Worm (Caenorhabditis elegans) whole organism, young adult: ENCODE data around the gene C26B9.6.

ENCODE experiments used
- B0019.2 ChIP-seq: fragments of 200-800 bp; sonication (Bioruptor generic); conservative IDR thresholded peaks from 2 replicates; pipeline ENCODE4 v1.3.6; 2022; ENCODE audit warnings: missing genetic modification reagents, missing genetic modification characterization, missing compliant biosample characterization
- B0035.1 ChIP-seq: sonication (generic microtip); optimal IDR thresholded peaks from 2 replicates; lab custom pipeline; 2016; ENCODE audit warnings: missing genetic modification characterization, mild to moderate bottlenecking, missing compliant biosample characterization, missing genotype, missing genetic modification reagents
- F39B2.1 ChIP-seq: fragments of 200-800 bp; sonication (Bioruptor generic); IDR thresholded peaks from 2 replicates; pipeline ENCODE4 v1.3.6; 2022; ENCODE audit warnings: missing genetic modification reagents, missing genetic modification characterization, missing compliant biosample characterization
- F49E8.2 ChIP-seq: sonication (generic microtip); optimal IDR thresholded peaks from 3 replicates; lab custom pipeline; 2017; ENCODE audit warnings: missing genetic modification characterization, mild to moderate bottlenecking, missing compliant biosample characterization, antibody characterized with exemption, moderate library complexity; ENCODE audit not compliant: insufficient read depth
- F57C9.4 ChIP-seq: sonication (generic microtip); optimal IDR thresholded peaks from 2 replicates; lab custom pipeline; 2017; ENCODE audit warnings: mild to moderate bottlenecking, missing genetic modification characterization, missing compliant biosample characterization
- Y79H2A.3 ChIP-seq: fragments of 200-800 bp; sonication (Bioruptor generic); conservative IDR thresholded peaks from 2 replicates; pipeline ENCODE4 v1.3.6; 2022; ENCODE audit warnings: missing genetic modification reagents, missing genetic modification characterization, missing compliant biosample characterization
- Y95B8A.8 ChIP-seq: fragments of 200-800 bp; sonication (Bioruptor generic); IDR thresholded peaks from 2 replicates; pipeline ENCODE4 v1.3.6; 2022; ENCODE audit warnings: missing genetic modification reagents, missing genetic modification characterization, missing compliant biosample characterization
- ZK185.1 ChIP-seq: sonication (generic microtip); optimal IDR thresholded peaks from 2 replicates; lab custom pipeline; 2016; ENCODE audit warnings: mild to moderate bottlenecking, missing genetic modification characterization, missing compliant biosample characterization; ENCODE audit not compliant: poor library complexity, severe bottlenecking
- athp-1 ChIP-seq: sonication (generic microtip); optimal IDR thresholded peaks from 2 replicates; lab custom pipeline; 2017; ENCODE audit warnings: mild to moderate bottlenecking, missing genetic modification characterization, missing compliant biosample characterization
- attf-3 ChIP-seq: fragments of 200-800 bp; sonication (Bioruptor generic); conservative IDR thresholded peaks from 2 replicates; pipeline ENCODE4 v1.3.6; 2022; ENCODE audit warnings: missing genetic modification reagents, missing genetic modification characterization, missing compliant biosample characterization
- attf-5 ChIP-seq: fragments of 200-800 bp; sonication (Bioruptor generic); optimal IDR thresholded peaks from 2 replicates; lab custom pipeline; 2018; ENCODE audit warnings: mild to moderate bottlenecking, missing genetic modification characterization, missing compliant biosample characterization
- attf-6 ChIP-seq: fragments of 200-800 bp; sonication (Bioruptor generic); IDR thresholded peaks from 2 replicates; pipeline ENCODE4 v1.3.6; 2022; ENCODE audit warnings: missing genetic modification reagents, missing genetic modification characterization, missing compliant biosample characterization
- bed-1 ChIP-seq: fragments of 200-800 bp; sonication (Bioruptor generic); IDR thresholded peaks from 2 replicates; pipeline ENCODE4 v1.3.6; 2022; ENCODE audit warnings: missing genetic modification reagents, missing genetic modification characterization, missing compliant biosample characterization
- cebp-1 ChIP-seq, 2 experiments: fragments of 200-800 bp in 1 of 2; sonication (Bioruptor generic) in 1 of 2; sonication (generic microtip) in 1 of 2; IDR thresholded peaks in 1 of 2; optimal IDR thresholded peaks in 1 of 2; 2 replicates each; pipeline versions ENCODE4 v1.3.6 to Lab custom; 2017 to 2022; ENCODE audit warnings: missing compliant biosample characterization in 2 of 2, missing genetic modification characterization in 2 of 2, mild to moderate bottlenecking in 1 of 2, missing genetic modification reagents in 1 of 2, moderate library complexity in 1 of 2
- ceh-27 ChIP-seq: fragments of 200-800 bp; sonication (Bioruptor generic); optimal IDR thresholded peaks from 2 replicates; lab custom pipeline; 2018; ENCODE audit warnings: mild to moderate bottlenecking, missing genetic modification characterization, moderate library complexity, missing compliant biosample characterization
- dpl-1 ChIP-seq: fragments of 150-350 bp; optimal IDR thresholded peaks from 2 replicates; lab custom pipeline; 2014; ENCODE audit warnings: missing biosample characterization, missing genetic modification reagents, missing genetic modification characterization
- efl-1 ChIP-seq: fragments of 150-350 bp; optimal IDR thresholded peaks from 2 replicates; lab custom pipeline; 2014; ENCODE audit warnings: missing biosample characterization, missing genetic modification reagents, missing genetic modification characterization
- egrh-3 ChIP-seq: fragments of 200-800 bp; sonication (Bioruptor generic); IDR thresholded peaks from 2 replicates; pipeline ENCODE4 v1.3.6; 2022; ENCODE audit warnings: missing genetic modification reagents, missing genetic modification characterization, missing compliant biosample characterization
- ekl-4 ChIP-seq: fragments of 200-800 bp; sonication (Bioruptor generic); IDR thresholded peaks from 2 replicates; pipeline ENCODE4 v1.3.6; 2022; ENCODE audit warnings: missing genetic modification reagents, missing genetic modification characterization, missing compliant biosample characterization
- fkh-3 ChIP-seq: sonication (generic microtip); optimal IDR thresholded peaks from 2 replicates; lab custom pipeline; 2016; ENCODE audit warnings: mild to moderate bottlenecking, missing genetic modification characterization, missing compliant biosample characterization
- hmg-1.2 ChIP-seq: fragments of 200-800 bp; sonication (Bioruptor generic); IDR thresholded peaks from 2 replicates; pipeline ENCODE4 v1.3.6; 2022; ENCODE audit warnings: missing genetic modification reagents, missing genetic modification characterization, missing compliant biosample characterization
- hmg-20 ChIP-seq: fragments of 200-800 bp; sonication (Bioruptor generic); IDR thresholded peaks from 2 replicates; pipeline ENCODE4 v1.3.6; 2022; ENCODE audit warnings: missing genetic modification reagents, missing genetic modification characterization, missing compliant biosample characterization
- lin-40 ChIP-seq: sonication (generic microtip); optimal IDR thresholded peaks from 2 replicates; lab custom pipeline; 2016; ENCODE audit warnings: missing genetic modification characterization, mild to moderate bottlenecking, missing compliant biosample characterization, missing genotype, missing genetic modification reagents
- lir-1 ChIP-seq: fragments of 200-800 bp; sonication (Bioruptor generic); conservative IDR thresholded peaks from 2 replicates; pipeline ENCODE4 v1.3.6; 2022; ENCODE audit warnings: missing genetic modification reagents, missing genetic modification characterization, missing compliant biosample characterization
- lsl-1 ChIP-seq: fragments of 200-800 bp; sonication (Bioruptor generic); optimal IDR thresholded peaks from 2 replicates; lab custom pipeline; 2018; ENCODE audit warnings: mild to moderate bottlenecking, missing genetic modification characterization, moderate library complexity, missing compliant biosample characterization
- madf-6 ChIP-seq: fragments of 200-800 bp; sonication (Bioruptor generic); IDR thresholded peaks from 2 replicates; pipeline ENCODE4 v1.3.6; 2022; ENCODE audit warnings: missing genetic modification reagents, missing genetic modification characterization, missing compliant biosample characterization
- madf-8 ChIP-seq: fragments of 200-800 bp; sonication (Bioruptor generic); conservative IDR thresholded peaks from 2 replicates; pipeline ENCODE4 v1.3.6; 2022; ENCODE audit warnings: missing genetic modification reagents, missing genetic modification characterization, missing compliant biosample characterization
- mcd-1 ChIP-seq: fragments of 200-800 bp; sonication (Bioruptor generic); IDR thresholded peaks from 2 replicates; pipeline ENCODE4 v1.3.6; 2022; ENCODE audit warnings: missing genetic modification reagents, missing genetic modification characterization, missing compliant biosample characterization
- rcor-1 ChIP-seq: fragments of 200-800 bp; sonication (Bioruptor generic); IDR thresholded peaks from 2 replicates; pipeline ENCODE4 v1.3.6; 2022; ENCODE audit warnings: missing genetic modification reagents, missing genetic modification characterization, missing compliant biosample characterization
- sdz-38 ChIP-seq: sonication (generic microtip); optimal IDR thresholded peaks from 2 replicates; lab custom pipeline; 2016; ENCODE audit warnings: missing genotype, missing genetic modification characterization, missing compliant biosample characterization
- snpc-1.3 ChIP-seq: sonication (generic microtip); optimal IDR thresholded peaks from 2 replicates; lab custom pipeline; 2017; ENCODE audit warnings: missing genetic modification characterization, mild to moderate bottlenecking, missing compliant biosample characterization, antibody characterized with exemption, moderate library complexity, missing genotype, missing genetic modification reagents; ENCODE audit not compliant: insufficient read depth
- tbx-9 ChIP-seq: sonication (generic microtip); optimal IDR thresholded peaks from 2 replicates; lab custom pipeline; 2016; ENCODE audit warnings: borderline replicate concordance, missing genetic modification characterization, inconsistent platforms, missing compliant biosample characterization
- unc-62 ChIP-seq: fragments of 150-350 bp; optimal IDR thresholded peaks from 2 replicates; lab custom pipeline; 2014; ENCODE audit warnings: missing biosample characterization, missing genetic modification reagents, missing genetic modification characterization
- xnd-1 ChIP-seq: sonication (generic microtip); optimal IDR thresholded peaks from 2 replicates; lab custom pipeline; 2016; ENCODE audit warnings: missing genotype, missing genetic modification reagents, missing genetic modification characterization, missing compliant biosample characterization
- zfh-2 ChIP-seq: fragments of 200-800 bp; sonication (Bioruptor generic); conservative IDR thresholded peaks from 2 replicates; pipeline ENCODE4 v1.3.6; 2022; ENCODE audit warnings: missing genetic modification reagents, missing genetic modification characterization, missing compliant biosample characterization
- ztf-6 ChIP-seq: fragments of 200-800 bp; sonication (Bioruptor generic); IDR thresholded peaks from 2 replicates; pipeline ENCODE4 v1.3.6; 2022; ENCODE audit warnings: missing genetic modification reagents, missing genetic modification characterization, missing compliant biosample characterization

Gene C26B9.6

ce11 chrX:5372638-5373037 is 37.4 kb upstream of the C26B9.6 start, which contains the start of gene F35C8.8:
Gene F35C8.8 (minus strand): TSS chrX:5372639.
- TF ChIP-seq rcor-1 (GFP tag; lab: Robert Waterston, UW) (no peak), Y95B8A.8 (GFP tag; lab: Robert Waterston, UW) (no peak), xnd-1 (tag; lab: Kevin White, UChicago) (peak; percentile 7), ekl-4 (GFP tag; lab: Robert Waterston, UW) (no peak), B0019.2 (no peak), hmg-20 (GFP tag; lab: Robert Waterston, UW) (no peak), madf-8 (GFP tag; lab: Robert Waterston, UW) (peak; percentile 27; the same call in 1 of the 2 replicates), attf-3 (GFP tag; lab: Robert Waterston, UW) (no peak), attf-5 (GFP tag; lab: Kevin White, UChicago) (no peak), lir-1 (GFP tag; lab: Robert Waterston, UW) (no peak), ZK185.1 (tag; lab: Kevin White, UChicago) (no peak), lsl-1 (GFP tag; lab: Kevin White, UChicago) (no peak), athp-1 (no peak), attf-6 (GFP tag; lab: Robert Waterston, UW) (no peak), hmg-1.2 (peak; percentile 48), F57C9.4 (no peak), madf-6 (GFP tag; lab: Robert Waterston, UW) (peak; percentile 80), efl-1 (GFP tag; lab: Kevin White, UChicago) (peak; percentile 66), ztf-6 (GFP tag; lab: Robert Waterston, UW) (no peak)

- TF ChIP-seq fkh-3 (no peak), Y79H2A.3 (GFP tag; lab: Robert Waterston, UW) (no peak), snpc-1.3 (tag; lab: Kevin White, UChicago) (no peak), unc-62 (no peak), tbx-9 (tag; lab: Kevin White, UChicago) (no peak), B0035.1 (no peak), lin-40 (tag; lab: Kevin White, UChicago) (no peak), dpl-1 (GFP tag; lab: Kevin White, UChicago) (no peak), attf-3 (GFP tag; lab: Robert Waterston, UW) (no peak), F49E8.2 (tag; lab: Kevin White, UChicago) (no peak), F39B2.1 (no peak), sdz-38 (tag; lab: Kevin White, UChicago) (no peak), mcd-1 (GFP tag; lab: Robert Waterston, UW) (no peak)
Observed at ce11 chrX:5370605-5371004, 35.3 kb upstream of the C26B9.6 start.

- TF ChIP-seq ceh-27 (GFP tag; lab: Kevin White, UChicago) (peak; percentile 8), hmg-1.2 (no peak), fkh-3 (peak; percentile 47), bed-1 (GFP tag; lab: Robert Waterston, UW) (no peak), zfh-2 (GFP tag; lab: Robert Waterston, UW) (peak; percentile 73), cebp-1 (GFP tag; IDR thresholded peaks at IDR 0.05; lab: Robert Waterston, UW) (no peak), cebp-1 (tag; optimal IDR thresholded peaks at IDR 0.05; lab: Kevin White, UChicago) (peak; percentile 51), egrh-3 (GFP tag; lab: Robert Waterston, UW) (0 out of 2 replicates have a peak, but pooled peaks have one; percentile 5)
Observed at ce11 chrX:5368220-5368619, 33.0 kb upstream of the C26B9.6 start, which contains the start of gene jkk-1. Gene jkk-1 (plus strand): TSS chrX:5368468.
